Worm (Caenorhabditis elegans) whole organism, L4 larva: ENCODE measurements around the gene pdhk-2.

Source experiments
- F44E2.7 ChIP-seq: fragments of 200-800 bp; sonication (Bioruptor generic); IDR thresholded peaks from 2 replicates; pipeline ENCODE4 v2.1.2; 2022; ENCODE audit warnings: missing genetic modification characterization, missing compliant biosample characterization
- T20F7.1 ChIP-seq: fragments of 200-800 bp; sonication (Bioruptor generic); optimal IDR thresholded peaks from 2 replicates; lab custom pipeline; 2018; ENCODE audit warnings: mild to moderate bottlenecking, missing genetic modification characterization, missing compliant biosample characterization
- Y105C5A.15 ChIP-seq: fragments of 200-800 bp; sonication (Bioruptor generic); IDR thresholded peaks from 2 replicates; pipeline ENCODE4 v1.3.6; 2022; ENCODE audit warnings: missing genetic modification characterization, missing compliant biosample characterization
- Y48G9A.11 ChIP-seq: fragments of 200-800 bp; sonication (Bioruptor generic); IDR thresholded peaks from 2 replicates; pipeline ENCODE4 v1.3.6; 2022; ENCODE audit warnings: missing genetic modification reagents, missing genetic modification characterization, missing compliant biosample characterization
- Y5F2A.4 ChIP-seq: fragments of 200-800 bp; sonication (Bioruptor generic); optimal IDR thresholded peaks from 2 replicates; lab custom pipeline; 2018; ENCODE audit warnings: mild to moderate bottlenecking, missing genetic modification characterization, missing compliant biosample characterization
- aha-1 ChIP-seq: fragments of 150-350 bp; peaks from one replicate; lab custom pipeline; 2014; ENCODE audit warnings: missing biosample characterization, missing genetic modification characterization
- ama-1 ChIP-seq: fragments of 150-350 bp; optimal IDR thresholded peaks from 2 replicates; lab custom pipeline; 2014; ENCODE audit warnings: inconsistent platforms, mixed read lengths
- ceh-20 ChIP-seq: fragments of 200-800 bp; sonication (Bioruptor generic); IDR thresholded peaks from 2 replicates; pipeline ENCODE4 v1.3.6; 2022; ENCODE audit warnings: missing genetic modification reagents, missing genetic modification characterization, missing compliant biosample characterization
- ceh-44 ChIP-seq: fragments of 200-800 bp; sonication (Bioruptor generic); IDR thresholded peaks from 2 replicates; pipeline ENCODE4 v1.3.6; 2022; ENCODE audit warnings: missing genetic modification reagents, missing genetic modification characterization, missing compliant biosample characterization
- ces-1 ChIP-seq: fragments of 150-350 bp; sonication (generic microtip); optimal IDR thresholded peaks from 4 replicates; lab custom pipeline; 2014; ENCODE audit warnings: missing biosample characterization, missing genetic modification reagents, missing genetic modification characterization
- cey-2 ChIP-seq: sonication (generic microtip); optimal IDR thresholded peaks from 3 replicates; lab custom pipeline; 2017; ENCODE audit warnings: missing genetic modification characterization, mild to moderate bottlenecking, missing compliant biosample characterization, antibody characterized with exemption, borderline replicate concordance; ENCODE audit not compliant: insufficient read depth
- daf-16 ChIP-seq, 3 experiments: sonication (generic microtip); optimal IDR thresholded peaks; 2 replicates each; lab custom pipeline; 2016 to 2017; ENCODE audit warnings: missing genetic modification characterization in 3 of 3, missing genetic modification reagents in 3 of 3, mild to moderate bottlenecking in 2 of 3, missing compliant biosample characterization in 2 of 3, missing biosample characterization in 1 of 3, moderate library complexity in 1 of 3
- daf-19 ChIP-seq: fragments of 200-800 bp; sonication (Bioruptor generic); conservative IDR thresholded peaks from 2 replicates; pipeline ENCODE4 v1.3.6; 2022; ENCODE audit warnings: missing genetic modification characterization, missing compliant biosample characterization
- dmd-6 ChIP-seq: fragments of 200-800 bp; sonication (Bioruptor generic); IDR thresholded peaks from 2 replicates; pipeline ENCODE4 v1.3.6; 2022; ENCODE audit warnings: missing genetic modification reagents, missing genetic modification characterization, missing compliant biosample characterization
- dmd-8 ChIP-seq: fragments of 200-800 bp; sonication (Bioruptor generic); IDR thresholded peaks from 2 replicates; pipeline ENCODE4 v1.3.6; 2022; ENCODE audit warnings: missing genetic modification characterization, missing compliant biosample characterization
- dmd-9 ChIP-seq: fragments of 200-800 bp; sonication (Bioruptor generic); IDR thresholded peaks from 2 replicates; pipeline ENCODE4 v1.3.6; 2022; ENCODE audit warnings: missing genetic modification reagents, missing genetic modification characterization, missing compliant biosample characterization
- dpl-1 ChIP-seq: fragments of 150-350 bp; optimal IDR thresholded peaks from 2 replicates; lab custom pipeline; 2014; ENCODE audit warnings: missing biosample characterization, missing genetic modification reagents, missing genetic modification characterization
- dve-1 ChIP-seq: sonication (generic microtip); optimal IDR thresholded peaks from 2 replicates; lab custom pipeline; 2017; ENCODE audit warnings: antibody characterized with exemption, mild to moderate bottlenecking, missing genetic modification characterization, missing compliant biosample characterization; ENCODE audit not compliant: insufficient read depth
- egl-27 ChIP-seq: sonication (generic microtip); optimal IDR thresholded peaks from 3 replicates; lab custom pipeline; 2017; ENCODE audit warnings: missing biosample characterization, missing genetic modification reagents, missing genetic modification characterization
- gei-8 ChIP-seq: fragments of 200-800 bp; sonication (Bioruptor generic); optimal IDR thresholded peaks from 2 replicates; lab custom pipeline; 2018; ENCODE audit warnings: mild to moderate bottlenecking, missing genetic modification characterization, missing compliant biosample characterization
- hif-1 ChIP-seq, 2 experiments: sonication (generic microtip); optimal IDR thresholded peaks; 2 replicates each; lab custom pipeline; 2016 to 2017; ENCODE audit warnings: missing compliant biosample characterization in 2 of 2, missing genetic modification characterization in 2 of 2, missing genetic modification reagents in 2 of 2, missing genotype in 2 of 2, mild to moderate bottlenecking in 1 of 2
- hlh-11 ChIP-seq: fragments of 200-800 bp; sonication (Bioruptor generic); optimal IDR thresholded peaks from 2 replicates; lab custom pipeline; 2018; ENCODE audit warnings: mild to moderate bottlenecking, missing genetic modification characterization, missing compliant biosample characterization
- hlh-30 ChIP-seq: sonication (generic microtip); optimal IDR thresholded peaks from 2 replicates; lab custom pipeline; 2017; ENCODE audit warnings: antibody characterized with exemption, mild to moderate bottlenecking, missing genetic modification characterization, missing compliant biosample characterization; ENCODE audit not compliant: insufficient read depth
- hmg-1.1 ChIP-seq: fragments of 200-800 bp; sonication (Bioruptor generic); IDR thresholded peaks from 2 replicates; pipeline ENCODE4 v1.3.6; 2022; ENCODE audit warnings: missing genetic modification reagents, missing genetic modification characterization, missing compliant biosample characterization
- jun-1 ChIP-seq: fragments of 150-350 bp; optimal IDR thresholded peaks from 2 replicates; lab custom pipeline; 2014; ENCODE audit warnings: missing biosample characterization, missing genetic modification reagents, missing genetic modification characterization
- lim-7 ChIP-seq: fragments of 200-800 bp; sonication (Bioruptor generic); IDR thresholded peaks from 2 replicates; pipeline ENCODE4 v1.3.6; 2022; ENCODE audit warnings: missing genetic modification characterization, missing compliant biosample characterization
- lin-1 ChIP-seq: fragments of 200-800 bp; sonication (Bioruptor generic); IDR thresholded peaks from 2 replicates; pipeline ENCODE4 v1.3.6; 2022; ENCODE audit warnings: missing genetic modification reagents, missing genetic modification characterization, missing compliant biosample characterization
- lin-13 ChIP-seq: fragments of 150-350 bp; optimal IDR thresholded peaks from 2 replicates; lab custom pipeline; 2014; ENCODE audit warnings: missing biosample characterization, missing genetic modification reagents, missing genetic modification characterization
- lin-15B ChIP-seq: fragments of 150-350 bp; sonication (generic microtip); optimal IDR thresholded peaks from 3 replicates; lab custom pipeline; 2014; ENCODE audit warnings: missing biosample characterization, missing genetic modification characterization
- lin-29 ChIP-seq: fragments of 200-800 bp; sonication (Bioruptor generic); IDR thresholded peaks from 2 replicates; pipeline ENCODE4 v1.3.6; 2022; ENCODE audit warnings: missing genetic modification reagents, missing genetic modification characterization, missing compliant biosample characterization
- lsy-2 ChIP-seq, 2 experiments: fragments of 150-350 bp in 1 of 2; sonication (generic microtip) in 1 of 2; optimal IDR thresholded peaks; 2 replicates each; lab custom pipeline; 2014 to 2017; ENCODE audit warnings: missing biosample characterization in 2 of 2, missing genetic modification characterization in 2 of 2
- madf-5 ChIP-seq, 2 experiments: fragments of 200-800 bp; sonication (Bioruptor generic); IDR thresholded peaks; 2 replicates each; pipeline ENCODE4 v1.3.6; 2022; ENCODE audit warnings: missing compliant biosample characterization in 2 of 2, missing genetic modification characterization in 2 of 2
- madf-9 ChIP-seq: fragments of 200-800 bp; sonication (Bioruptor generic); conservative IDR thresholded peaks from 2 replicates; pipeline ENCODE4 v1.3.6; 2022; ENCODE audit warnings: missing genetic modification reagents, missing genetic modification characterization, missing compliant biosample characterization
- mdl-1 ChIP-seq, 2 experiments: fragments of 150-350 bp in 1 of 2; sonication (generic microtip) in 1 of 2; optimal IDR thresholded peaks; 2 replicates each; lab custom pipeline; 2014 to 2017; ENCODE audit warnings: missing biosample characterization in 2 of 2, missing genetic modification characterization in 2 of 2
- mep-1 ChIP-seq: fragments of 150-350 bp; sonication (generic microtip); optimal IDR thresholded peaks from 3 replicates; lab custom pipeline; 2014; ENCODE audit warnings: missing biosample characterization, missing genetic modification characterization
- mxl-3 ChIP-seq: fragments of 200-800 bp; sonication (Bioruptor generic); optimal IDR thresholded peaks from 2 replicates; lab custom pipeline; 2018; ENCODE audit warnings: mild to moderate bottlenecking, missing genetic modification characterization, missing compliant biosample characterization
- nhr-10 ChIP-seq: fragments of 150-350 bp; optimal IDR thresholded peaks from 2 replicates; lab custom pipeline; 2014; ENCODE audit warnings: missing biosample characterization, missing genetic modification characterization
- nhr-102 ChIP-seq: sonication (generic microtip); optimal IDR thresholded peaks from 2 replicates; lab custom pipeline; 2016; ENCODE audit warnings: mild to moderate bottlenecking, missing genetic modification characterization, moderate library complexity, missing compliant biosample characterization
- nhr-237 ChIP-seq: sonication (generic microtip); optimal IDR thresholded peaks from 2 replicates; lab custom pipeline; 2017; ENCODE audit warnings: missing biosample characterization, missing genetic modification characterization
- nhr-28 ChIP-seq: fragments of 150-350 bp; optimal IDR thresholded peaks from 2 replicates; lab custom pipeline; 2014; ENCODE audit warnings: missing biosample characterization, missing genetic modification characterization
- nhr-42 ChIP-seq: fragments of 200-800 bp; sonication (Bioruptor generic); IDR thresholded peaks from 2 replicates; pipeline ENCODE4 v1.3.6; 2022; ENCODE audit warnings: missing genetic modification characterization, missing compliant biosample characterization
- nhr-6 ChIP-seq: fragments of 150-350 bp; optimal IDR thresholded peaks from 2 replicates; lab custom pipeline; 2014; ENCODE audit warnings: missing biosample characterization, missing genetic modification characterization
- nhr-77 ChIP-seq: fragments of 150-350 bp; optimal IDR thresholded peaks from 2 replicates; lab custom pipeline; 2014; ENCODE audit warnings: missing biosample characterization, missing genetic modification characterization
- php-3 ChIP-seq: fragments of 200-800 bp; sonication (Bioruptor generic); IDR thresholded peaks from 2 replicates; pipeline ENCODE4 v1.3.6; 2022; ENCODE audit warnings: missing genetic modification reagents, missing genetic modification characterization, missing compliant biosample characterization
- pqm-1 ChIP-seq: sonication (generic microtip); optimal IDR thresholded peaks from 2 replicates; lab custom pipeline; 2017; ENCODE audit warnings: missing biosample characterization, missing genetic modification characterization
- rbr-2 ChIP-seq: sonication (generic microtip); optimal IDR thresholded peaks from 2 replicates; lab custom pipeline; 2016; ENCODE audit warnings: missing genotype, missing genetic modification characterization, missing compliant biosample characterization
- sdz-12 ChIP-seq: fragments of 200-800 bp; sonication (Bioruptor generic); optimal IDR thresholded peaks from 2 replicates; lab custom pipeline; 2018; ENCODE audit warnings: mild to moderate bottlenecking, missing genetic modification characterization, missing compliant biosample characterization
- tra-1 ChIP-seq: fragments of 200-800 bp; sonication (Bioruptor generic); IDR thresholded peaks from 2 replicates; pipeline ENCODE4 v1.3.6; 2022; ENCODE audit warnings: missing genetic modification reagents, missing genetic modification characterization, missing compliant biosample characterization
- unc-62 ChIP-seq, 3 experiments: fragments of 150-350 bp in 1 of 3; sonication (generic microtip); optimal IDR thresholded peaks in 2 of 3; peaks in 1 of 3; 1 replicate in 1 of 3; 2 replicates in 2 of 3; lab custom pipeline; 2014 to 2017; ENCODE audit warnings: missing biosample characterization in 3 of 3, missing genetic modification characterization in 3 of 3, missing genetic modification reagents in 3 of 3, missing genotype in 1 of 3
- zag-1 ChIP-seq: fragments of 150-350 bp; optimal IDR thresholded peaks from 2 replicates; lab custom pipeline; 2014; ENCODE audit warnings: missing biosample characterization, missing genetic modification characterization
- zip-2 ChIP-seq: fragments of 150-350 bp; optimal IDR thresholded peaks from 2 replicates; lab custom pipeline; 2014; ENCODE audit warnings: missing biosample characterization, missing genetic modification characterization

pdhk-2 gene

DNA sequence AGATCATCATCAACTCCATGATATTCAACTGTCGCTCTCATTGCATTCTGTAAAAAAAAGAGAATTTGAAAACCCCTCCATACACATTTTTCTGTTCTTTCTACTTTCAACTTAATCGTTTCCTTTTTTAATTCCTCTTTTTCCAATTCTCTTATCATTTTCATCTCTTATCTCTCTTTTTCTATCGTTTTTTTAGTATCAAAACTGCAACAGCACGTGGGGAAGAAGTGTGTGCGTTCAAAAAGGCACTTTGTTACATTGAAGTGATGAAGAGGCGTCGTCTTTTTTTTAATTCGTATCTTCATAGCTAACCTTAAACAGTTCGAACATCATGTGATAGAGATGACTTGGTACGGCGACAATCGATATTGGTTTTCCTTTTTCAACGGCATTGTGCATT lies 2.1 kb downstream of the pdhk-2 start:
- TF ChIP-seq mep-1 (tag; lab: Kevin White, UChicago) = peak; percentile 72
- peak; percentile 95 for TF ChIP-seq dve-1 (tag; lab: Kevin White, UChicago)
- TF ChIP-seq nhr-102 (tag; lab: Kevin White, UChicago) = peak; percentile 35
- TF ChIP-seq madf-5 (GFP tag; IDR thresholded peaks at IDR 0.05; lab: Robert Waterston, UW) = no peak
- peak; percentile 77 for TF ChIP-seq lin-1 (GFP tag; lab: Robert Waterston, UW)
- TF ChIP-seq ceh-20 (GFP tag; lab: Robert Waterston, UW) = peak; percentile 29; the same call in 1 of the 2 replicates
- TF ChIP-seq Y5F2A.4 (GFP tag; lab: Kevin White, UChicago) = no peak
- peak; percentile 32 for TF ChIP-seq ama-1 (lab: Kevin White, UChicago)
- peak; percentile 91 for TF ChIP-seq hlh-11 (tag; lab: Kevin White, UChicago)
- peak; percentile 62 for TF ChIP-seq T20F7.1 (GFP tag; lab: Kevin White, UChicago)
- TF ChIP-seq dmd-6 (GFP tag; lab: Robert Waterston, UW) = peak; percentile 96
- TF ChIP-seq nhr-237 (tag; lab: Kevin White, UChicago) = no peak
- no peak for TF ChIP-seq hmg-1.1 (GFP tag; lab: Robert Waterston, UW)
- no peak for TF ChIP-seq sdz-12
- TF ChIP-seq daf-19 (GFP tag; lab: Robert Waterston, UW) = no peak
- TF ChIP-seq nhr-10 (tag; lab: Kevin White, UChicago) = peak; percentile 43
- no peak for TF ChIP-seq F44E2.7 (GFP tag; lab: Robert Waterston, UW)
- TF ChIP-seq mxl-3 = peak; percentile 97
- TF ChIP-seq jun-1 (tag; lab: Kevin White, UChicago) = no peak
- no peak for TF ChIP-seq unc-62 (GFP tag; optimal IDR thresholded peaks at IDR 0.05 in 1 of 2; lab: Kevin White, UChicago)
- no peak for TF ChIP-seq unc-62 (tag; optimal IDR thresholded peaks at IDR 0.05; lab: Kevin White, UChicago)
- no peak for TF ChIP-seq madf-9 (GFP tag; lab: Robert Waterston, UW)
- no peak for TF ChIP-seq zag-1 (tag; lab: Kevin White, UChicago)
- peak; percentile 95 for TF ChIP-seq nhr-28 (tag; lab: Kevin White, UChicago)
- no peak for TF ChIP-seq zip-2 (tag; lab: Kevin White, UChicago)
- no peak for TF ChIP-seq daf-16 (GFP tag; optimal IDR thresholded peaks at IDR 0.05; lab: Kevin White, UChicago)
- peak; percentile 31 for TF ChIP-seq daf-16 (tag; optimal IDR thresholded peaks at IDR 0.05; lab: Kevin White, UChicago)
- no peak for TF ChIP-seq Y105C5A.15 (GFP tag; lab: Robert Waterston, UW)
- TF ChIP-seq Y48G9A.11 = no peak
- TF ChIP-seq rbr-2 = no peak
- peak; percentile 93 for TF ChIP-seq pqm-1 (tag; lab: Kevin White, UChicago)
- peak; percentile 90 for TF ChIP-seq cey-2 (tag; lab: Kevin White, UChicago)
- TF ChIP-seq egl-27 (tag; lab: Kevin White, UChicago) = no peak
- TF ChIP-seq dpl-1 (GFP tag; lab: Kevin White, UChicago) = peak; percentile 50
- TF ChIP-seq lim-7 (GFP tag; lab: Robert Waterston, UW) = no peak
- no peak for TF ChIP-seq hif-1 (tag; optimal IDR thresholded peaks at IDR 0.05; lab: Kevin White, UChicago)
- no peak for TF ChIP-seq nhr-42 (GFP tag; lab: Robert Waterston, UW)
- TF ChIP-seq aha-1 (tag; lab: Kevin White, UChicago) = peak; percentile 84
- no peak for TF ChIP-seq dmd-8 (GFP tag; lab: Robert Waterston, UW)
- peak; percentile 69 to 97 for TF ChIP-seq mdl-1 (tag; optimal IDR thresholded peaks at IDR 0.05; lab: Kevin White, UChicago)
- peak; percentile 83 for TF ChIP-seq php-3 (GFP tag; lab: Robert Waterston, UW)
- peak; percentile 93 for TF ChIP-seq nhr-77 (tag; lab: Kevin White, UChicago)
- peak; percentile 82 for TF ChIP-seq tra-1
- TF ChIP-seq lin-13 (GFP tag; lab: Kevin White, UChicago) = peak; percentile 20
- TF ChIP-seq nhr-6 = peak; percentile 31
- no peak for TF ChIP-seq ces-1 (GFP tag; lab: Kevin White, UChicago)
- no peak for TF ChIP-seq dmd-9 (GFP tag; lab: Robert Waterston, UW)
- peak; percentile 75 for TF ChIP-seq gei-8 (GFP tag; lab: Kevin White, UChicago)
- TF ChIP-seq lin-15B (tag; lab: Kevin White, UChicago) = no peak
- TF ChIP-seq ceh-44 (GFP tag; lab: Robert Waterston, UW) = no peak
- peak; percentile 90 for TF ChIP-seq hlh-30 (tag; lab: Kevin White, UChicago)
- TF ChIP-seq lin-29 = no peak
- peak in 1 of 2 experiments; percentile 72 for TF ChIP-seq lsy-2 (tag; optimal IDR thresholded peaks at IDR 0.05; lab: Kevin White, UChicago)
